Fruit fly (Drosophila melanogaster): ENCODE results near the gene Sarm.

Gene Sarm

dm6 chr3L:8115864-8116528 lies 52.3 kb downstream of the Sarm start, which contains the start of the genes Arp3 and msk (continued):
- no peak for TF ChIP-seq Dip2 (GFP tag; IDR thresholded peaks at IDR 0.05)
- no peak for TF ChIP-seq Hr78 (GFP tag; optimal IDR thresholded peaks at IDR 0.05)
- no peak for TF ChIP-seq Sox100B (GFP tag; optimal IDR thresholded peaks at IDR 0.05)
- peak; percentile 72 for TF ChIP-seq CG18476 (GFP tag; optimal IDR thresholded peaks at IDR 0.05)
- 0 out of 2 replicates have a peak, but pooled peaks have one; percentile 29 for TF ChIP-seq sna (GFP tag; IDR thresholded peaks at IDR 0.05; ENCODE audit: partially characterized antibody)
- peak; percentile 73; the same call in 2 of the 3 replicates for TF ChIP-seq zfh1 (GFP tag; IDR thresholded peaks at IDR 0.05)
- TF ChIP-seq CG2116 (GFP tag; optimal IDR thresholded peaks at IDR 0.05) = peak; percentile 97
- 0 out of 2 replicates have a peak, but pooled peaks have one; percentile 31 for TF ChIP-seq Nf-YA (GFP tag; IDR thresholded peaks at IDR 0.05)
- 0 out of 2 replicates have a peak, but pooled peaks have one; percentile 37 for TF ChIP-seq Oaz (GFP tag; IDR thresholded peaks at IDR 0.05)
- peak; percentile 81 for TF ChIP-seq Sry-δ (GFP tag; optimal IDR thresholded peaks at IDR 0.05)
- TF ChIP-seq ara (GFP tag; IDR thresholded peaks at IDR 0.05) = peak; percentile 66
- peak; percentile 79 for TF ChIP-seq CG3163 (GFP tag; optimal IDR thresholded peaks at IDR 0.05)
- TF ChIP-seq vnd (GFP tag; IDR thresholded peaks at IDR 0.05; ENCODE audit: partially characterized antibody) = no peak
- peak; percentile 78 for TF ChIP-seq CG5245 (GFP tag; optimal IDR thresholded peaks at IDR 0.05)
- TF ChIP-seq CG7928 (GFP tag; optimal IDR thresholded peaks at IDR 0.05) = peak; percentile 100
- TF ChIP-seq CG3995 (GFP tag; optimal IDR thresholded peaks at IDR 0.05) = peak; percentile 99
- peak; percentile 81 for TF ChIP-seq mirr (GFP tag; optimal IDR thresholded peaks at IDR 0.05)
- peak; percentile 85 for TF ChIP-seq CG33213 (GFP tag; optimal IDR thresholded peaks at IDR 0.05)
- TF ChIP-seq peb (GFP tag; IDR thresholded peaks at IDR 0.05) = no peak
- no peak for TF ChIP-seq br (optimal IDR thresholded peaks at IDR 0.05)
- TF ChIP-seq CG15601 (tag; optimal IDR thresholded peaks at IDR 0.05) = peak; percentile 78
- TF ChIP-seq TFAM (GFP tag; optimal IDR thresholded peaks at IDR 0.05) = no peak
- peak; percentile 91 for TF ChIP-seq HLH54F (GFP tag; optimal IDR thresholded peaks at IDR 0.05)
- peak; percentile 88 for TF ChIP-seq CG3281 (GFP tag; optimal IDR thresholded peaks at IDR 0.05)
- TF ChIP-seq CG9437 (GFP tag; optimal IDR thresholded peaks at IDR 0.05) = peak; percentile 47
- 0 out of 3 replicates have a peak, but pooled peaks have one; percentile 17 for TF ChIP-seq gce (GFP tag; IDR thresholded peaks at IDR 0.05)
- peak; percentile 33; the same call in 1 of the 3 replicates for TF ChIP-seq croc (GFP tag; conservative IDR thresholded peaks at IDR 0.05)
- TF ChIP-seq pum (GFP tag; optimal IDR thresholded peaks at IDR 0.05) = peak; percentile 91
- TF ChIP-seq CG16813 (GFP tag; IDR thresholded peaks at IDR 0.05; ENCODE audit: partially characterized antibody) = peak; percentile 44
- no peak for TF ChIP-seq CG7963 (GFP tag; IDR thresholded peaks at IDR 0.05; ENCODE audit: partially characterized antibody)
- TF ChIP-seq Hand (GFP tag; optimal IDR thresholded peaks at IDR 0.05) = peak; percentile 52
- no peak for TF ChIP-seq Hmr (GFP tag; optimal IDR thresholded peaks at IDR 0.05)
- TF ChIP-seq Ets65A (GFP tag) = peak; percentile 99
- peak; percentile 74 for TF ChIP-seq Atf3 (GFP tag; optimal IDR thresholded peaks at IDR 0.05)
- peak; percentile 14 for TF ChIP-seq CG6854 (GFP tag; optimal IDR thresholded peaks at IDR 0.05)
- TF ChIP-seq repo (GFP tag; optimal IDR thresholded peaks at IDR 0.05) = peak; percentile 81
- peak; percentile 94 for TF ChIP-seq zfh2 (GFP tag; optimal IDR thresholded peaks at IDR 0.05)
- TF ChIP-seq CG14441 (GFP tag; IDR thresholded peaks at IDR 0.05) = peak; percentile 64
- TF ChIP-seq CG14965 (GFP tag; optimal IDR thresholded peaks at IDR 0.05; ENCODE audit: borderline replicate concordance) = no peak
- peak; percentile 87 for TF ChIP-seq her (GFP tag; optimal IDR thresholded peaks at IDR 0.05)
- no peak for TF ChIP-seq Hmx (GFP tag; optimal IDR thresholded peaks at IDR 0.05)
- no peak for TF ChIP-seq hb (GFP tag; IDR thresholded peaks at IDR 0.05; ENCODE audit: partially characterized antibody)
- TF ChIP-seq kah (GFP tag; optimal IDR thresholded peaks at IDR 0.05) = peak; percentile 36
- peak; percentile 88 for TF ChIP-seq CG10654 (GFP tag; optimal IDR thresholded peaks at IDR 0.05)
- peak; percentile 48 for TF ChIP-seq nom (GFP tag; optimal IDR thresholded peaks at IDR 0.05)
- peak; percentile 58 for TF ChIP-seq salm (tag; optimal IDR thresholded peaks at IDR 0.05)
- peak; percentile 71 for TF ChIP-seq CG17359 (tag; optimal IDR thresholded peaks at IDR 0.05)
- peak; percentile 35; the same call in 2 of the 3 replicates for TF ChIP-seq Doc3 (GFP tag; IDR thresholded peaks at IDR 0.05; ENCODE audit: partially characterized antibody)
- TF ChIP-seq pho (GFP tag; optimal IDR thresholded peaks at IDR 0.05) = peak; percentile 92

Measured in whole organism, embryonic.